Fruit fly (Drosophila melanogaster): Measurements from ENCODE around the gene yata.
A peak's percentile ranks its signal among the peaks of the same experiment; 100 is the strongest.

The yata gene

DNA sequence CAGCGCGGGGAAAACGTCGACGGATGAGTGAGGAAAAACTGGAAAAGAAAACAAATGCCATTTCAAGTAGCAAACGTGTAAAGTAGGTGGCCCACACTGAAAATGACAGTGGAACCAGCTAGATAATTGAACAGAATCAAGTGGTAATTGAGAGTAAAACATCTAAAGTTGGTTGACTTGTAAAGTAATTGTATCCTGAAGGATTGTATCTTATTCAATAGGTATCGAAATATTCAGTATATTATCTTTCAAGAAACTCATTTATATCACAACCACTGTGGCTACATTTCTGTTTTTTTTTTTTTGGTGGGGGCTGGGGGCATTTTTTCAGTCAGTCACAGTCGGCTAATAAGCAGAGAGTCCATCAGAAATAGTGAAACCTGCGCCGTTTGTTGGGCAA is 49.8 kb upstream of the yata start (continued):
- TF ChIP-seq Awh (GFP tag; IDR thresholded peaks at IDR 0.05), result peak; percentile 65; the same call in 1 of the 2 replicates
- TF ChIP-seq her (GFP tag; optimal IDR thresholded peaks at IDR 0.05), result no peak
- TF ChIP-seq CG12659 (GFP tag; optimal IDR thresholded peaks at IDR 0.05), result no peak
- TF ChIP-seq Sox102F (GFP tag; optimal IDR thresholded peaks at IDR 0.05), result peak; percentile 34
- TF ChIP-seq Dll (GFP tag; IDR thresholded peaks at IDR 0.05; ENCODE audit: partially characterized antibody), result no peak
- no peak for TF ChIP-seq kah (GFP tag; optimal IDR thresholded peaks at IDR 0.05)
- no peak for TF ChIP-seq usp (GFP tag; optimal IDR thresholded peaks at IDR 0.05)
- TF ChIP-seq CG18011 (GFP tag; optimal IDR thresholded peaks at IDR 0.05), result no peak
- TF ChIP-seq Rx (GFP tag; IDR thresholded peaks at IDR 0.05), result no peak; the same call in 1 of the 2 replicates
- TF ChIP-seq bcd (GFP tag; optimal IDR thresholded peaks at IDR 0.05), result no peak
- TF ChIP-seq croc (GFP tag; conservative IDR thresholded peaks at IDR 0.05), result peak; percentile 47; the same call in 2 of the 3 replicates
- no peak for TF ChIP-seq NC2α (GFP tag; optimal IDR thresholded peaks at IDR 0.05)
- no peak for TF ChIP-seq gro (GFP tag; optimal IDR thresholded peaks at IDR 0.05)
- peak; percentile 61; the same call in 2 of the 3 replicates for TF ChIP-seq CG11695 (GFP tag; IDR thresholded peaks at IDR 0.05)
- TF ChIP-seq Xrp1 (GFP tag; IDR thresholded peaks at IDR 0.05), result peak; percentile 84
- no peak for TF ChIP-seq CG34224 (GFP tag; IDR thresholded peaks at IDR 0.05; ENCODE audit: partially characterized antibody)
- TF ChIP-seq mam (GFP tag; optimal IDR thresholded peaks at IDR 0.05), result no peak
- no peak for TF ChIP-seq Lim3 (GFP tag; IDR thresholded peaks at IDR 0.05)
- TF ChIP-seq CG9215 (GFP tag; IDR thresholded peaks at IDR 0.05), result peak; percentile 46; the same call in 1 of the 2 replicates
- no peak for TF ChIP-seq Doc3 (GFP tag; IDR thresholded peaks at IDR 0.05; ENCODE audit: partially characterized antibody)
- TF ChIP-seq Vsx1 (GFP tag; optimal IDR thresholded peaks at IDR 0.05), result no peak
- no peak for TF ChIP-seq hkb (optimal IDR thresholded peaks at IDR 0.05)
- peak; percentile 49 for TF ChIP-seq hkb (GFP tag; IDR thresholded peaks at IDR 0.05)
- TF ChIP-seq ac (GFP tag; optimal IDR thresholded peaks at IDR 0.05), result no peak
- no peak for TF ChIP-seq Gug (GFP tag; IDR thresholded peaks at IDR 0.05)
- TF ChIP-seq CG4328 (GFP tag; optimal IDR thresholded peaks at IDR 0.05), result no peak
- no peak for TF ChIP-seq tup (GFP tag; optimal IDR thresholded peaks at IDR 0.05)
- TF ChIP-seq Max (GFP tag; optimal IDR thresholded peaks at IDR 0.05), result no peak
- no peak for TF ChIP-seq CG1602 (GFP tag; optimal IDR thresholded peaks at IDR 0.05)
- no peak for TF ChIP-seq CG8478 (optimal IDR thresholded peaks at IDR 0.05)
- no peak for TF ChIP-seq CG30431 (GFP tag; optimal IDR thresholded peaks at IDR 0.05)
- TF ChIP-seq CG13775 (GFP tag; optimal IDR thresholded peaks at IDR 0.05), result no peak
- 0 out of 2 replicates have a peak, but pooled peaks have one; percentile 11 for TF ChIP-seq aop (GFP tag; IDR thresholded peaks at IDR 0.05)
- TF ChIP-seq stc (GFP tag; IDR thresholded peaks at IDR 0.05), result peak; percentile 77
- TF ChIP-seq dysf (GFP tag; IDR thresholded peaks at IDR 0.05), result peak; percentile 68; the same call in 2 of the 3 replicates
- no peak for TF ChIP-seq amos (GFP tag; IDR thresholded peaks at IDR 0.05; ENCODE audit: partially characterized antibody)
- TF ChIP-seq hbn (GFP tag; IDR thresholded peaks at IDR 0.05; ENCODE audit: partially characterized antibody), result no peak
- TF ChIP-seq Aef1 (GFP tag; IDR thresholded peaks at IDR 0.05), result peak; percentile 32; the same call in 1 of the 3 replicates
- TF ChIP-seq CG16813 (GFP tag; IDR thresholded peaks at IDR 0.05; ENCODE audit: partially characterized antibody), result no peak
- no peak for TF ChIP-seq CG14667 (GFP tag; IDR thresholded peaks at IDR 0.05)
- no peak for TF ChIP-seq CG11456 (GFP tag; IDR thresholded peaks at IDR 0.05)
- TF ChIP-seq lab (GFP tag; optimal IDR thresholded peaks at IDR 0.05), result no peak
- TF ChIP-seq CG32767 (GFP tag; IDR thresholded peaks at IDR 0.05), result no peak
- TF ChIP-seq crol (GFP tag; IDR thresholded peaks at IDR 0.05), result no peak
- TF ChIP-seq Hey (tag; optimal IDR thresholded peaks at IDR 0.05), result no peak
- no peak for TF ChIP-seq Spps (tag; optimal IDR thresholded peaks at IDR 0.05)
- no peak for TF ChIP-seq dm (GFP tag; optimal IDR thresholded peaks at IDR 0.05)
- peak; percentile 46 for TF ChIP-seq Camta (GFP tag; optimal IDR thresholded peaks at IDR 0.05)
- no peak for TF ChIP-seq lov (optimal IDR thresholded peaks at IDR 0.05)
- TF ChIP-seq lov (GFP tag; IDR thresholded peaks at IDR 0.05), result no peak
- peak; percentile 39; the same call in 1 of the 2 replicates for TF ChIP-seq ranshi (GFP tag; IDR thresholded peaks at IDR 0.05)
- TF ChIP-seq ems (GFP tag; optimal IDR thresholded peaks at IDR 0.05), result no peak

Data from whole organism, embryonic.